Worm (Caenorhabditis elegans): Measurements from ENCODE around the gene K08H2.2.

ce11 chrX:13278876-13279275 lies 44.1 kb upstream of the K08H2.2 start, which contains the start of gene phf-33:
- TF ChIP-seq ref-1 (GFP tag; conservative IDR thresholded peaks at IDR 0.05) (no peak), klf-2 (GFP tag; conservative IDR thresholded peaks at IDR 0.05) (no peak), T22C8.4 (GFP tag; IDR thresholded peaks at IDR 0.05) (no peak), cog-1 (tag; optimal IDR thresholded peaks at IDR 0.05) (no peak)

Data from whole organism, midembryonic.